Worm (Caenorhabditis elegans): ENCODE results near the gene C54D10.5.
A peak's percentile ranks its signal among the peaks of the same experiment; 100 is the strongest.

C54D10.5 gene

ce11 chrV:12443754-12444153 lies 14.6 kb downstream of the C54D10.5 start, which contains the start of gene pals-39:
Gene pals-39, minus strand, starts transcription at chrV:12443854.
- TF ChIP-seq zip-11 (GFP tag; IDR thresholded peaks at IDR 0.05), result no peak
- no peak for TF ChIP-seq mes-2 (tag; optimal IDR thresholded peaks at IDR 0.05; ENCODE audit: poor library complexity, severe bottlenecking)
- peak; percentile 21 for TF ChIP-seq pqm-1 (tag; optimal IDR thresholded peaks at IDR 0.05)
- TF ChIP-seq dmd-6 (GFP tag; IDR thresholded peaks at IDR 0.05), result no peak
- TF ChIP-seq rbr-2 (tag; optimal IDR thresholded peaks at IDR 0.05), result no peak
- no peak for TF ChIP-seq daf-16 (GFP tag; optimal IDR thresholded peaks at IDR 0.05)
- TF ChIP-seq daf-16 (tag; optimal IDR thresholded peaks at IDR 0.05), result peak; percentile 64

DNA sequence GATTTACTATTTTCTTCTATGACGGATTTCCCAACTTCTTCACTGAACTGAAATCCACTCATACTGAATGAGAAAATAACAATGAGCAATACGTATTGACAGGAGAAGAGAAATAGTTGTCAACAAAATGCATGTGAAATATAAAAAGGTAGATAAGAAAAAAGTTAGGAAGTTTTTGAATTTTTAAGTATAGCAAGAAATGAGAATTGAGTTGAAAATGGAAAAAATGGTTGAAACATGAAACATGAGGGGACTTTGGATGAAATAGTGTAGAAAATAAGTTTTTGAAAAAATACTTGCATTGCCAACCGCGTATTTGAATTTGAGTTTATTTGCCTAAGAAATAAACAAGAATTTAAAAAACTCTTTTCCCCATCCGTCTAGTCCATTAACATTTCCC lies 17.8 kb downstream of the C54D10.5 start, which contains the start of the genes pals-38 and C54D10.9:
pals-38 (minus strand) TSS at position 101 of the 400 bp plus-strand sequence.
C54D10.9 (plus strand) TSS at position 259 of the 400 bp plus-strand sequence.
- TF ChIP-seq ZK546.5 (tag; optimal IDR thresholded peaks at IDR 0.05), result no peak

ce11 chrV:12449902-12450301 lies 20.8 kb downstream of the C54D10.5 start, which contains the start of gene C54D10.10:
Gene C54D10.10, minus strand, starts transcription at chrV:12450002.
- no peak for TF ChIP-seq fos-1 (tag; optimal IDR thresholded peaks at IDR 0.05)
- TF ChIP-seq duxl-1 (tag; optimal IDR thresholded peaks at IDR 0.05; ENCODE audit: poor library complexity), result no peak
- TF ChIP-seq lir-3 (tag; optimal IDR thresholded peaks at IDR 0.05), result no peak
- no peak for TF ChIP-seq dmd-6 (GFP tag; IDR thresholded peaks at IDR 0.05)
- no peak for TF ChIP-seq T26A8.4 (GFP tag; IDR thresholded peaks at IDR 0.05)
- no peak for TF ChIP-seq vab-7 (GFP tag; IDR thresholded peaks at IDR 0.05)
- no peak for TF ChIP-seq zfp-3 (GFP tag; conservative IDR thresholded peaks at IDR 0.05)
- TF ChIP-seq F10B5.3 (tag; optimal IDR thresholded peaks at IDR 0.05), result no peak
- TF ChIP-seq hlh-11 (tag; optimal IDR thresholded peaks at IDR 0.05), result no peak
- TF ChIP-seq tag-97 (GFP tag; IDR thresholded peaks at IDR 0.05), result no peak
- no peak for TF ChIP-seq daf-16 (GFP tag; optimal IDR thresholded peaks at IDR 0.05)
- TF ChIP-seq daf-16 (tag; optimal IDR thresholded peaks at IDR 0.05), result no peak

- TF ChIP-seq dpl-1 (GFP tag; optimal IDR thresholded peaks at IDR 0.05) (peak; percentile 84), R02D3.7 (tag; optimal IDR thresholded peaks at IDR 0.05) (peak; percentile 16), nhr-6 (tag; optimal IDR thresholded peaks at IDR 0.05) (peak; percentile 55), lin-38 (GFP tag; IDR thresholded peaks at IDR 0.05) (no peak), F49E8.2 (tag; optimal IDR thresholded peaks at IDR 0.05; ENCODE audit: borderline replicate concordance) (no peak), madf-9 (GFP tag; conservative IDR thresholded peaks at IDR 0.05) (no peak), lir-3 (tag; optimal IDR thresholded peaks at IDR 0.05) (no peak), hif-1 (tag; optimal IDR thresholded peaks at IDR 0.05) (no peak), fkh-10 (GFP tag; optimal IDR thresholded peaks at IDR 0.05) (no peak), Y48G9A.11 (GFP tag; IDR thresholded peaks at IDR 0.05) (peak; percentile 92), mxl-3 (GFP tag; optimal IDR thresholded peaks at IDR 0.05) (no peak), hlh-30 (tag; optimal IDR thresholded peaks at IDR 0.05; ENCODE audit: insufficient read depth) (no peak), zip-2 (tag; optimal IDR thresholded peaks at IDR 0.05) (no peak), lim-7 (GFP tag; IDR thresholded peaks at IDR 0.05) (no peak), nhr-42 (GFP tag; IDR thresholded peaks at IDR 0.05) (no peak), nhr-10 (tag; optimal IDR thresholded peaks at IDR 0.05) (no peak), ceh-82 (tag; optimal IDR thresholded peaks at IDR 0.05) (no peak), T20F7.1 (GFP tag; optimal IDR thresholded peaks at IDR 0.05) (peak; percentile 93), ztf-7 (tag; optimal IDR thresholded peaks at IDR 0.05) (no peak), F44E2.7 (GFP tag; IDR thresholded peaks at IDR 0.05) (no peak), saeg-2 (GFP tag; IDR thresholded peaks at IDR 0.05) (no peak), nhr-102 (tag; optimal IDR thresholded peaks at IDR 0.05) (no peak), daf-19 (GFP tag; conservative IDR thresholded peaks at IDR 0.05) (no peak)
These were observed 21.3 kb downstream of the C54D10.5 start, which contains the start of gene F28C1.1 for ce11 chrV:12450441-12450840. Gene F28C1.1, plus strand, starts transcription at chrV:12450805.

Data from whole organism, L4 larva.